Fruit fly (Drosophila melanogaster) whole organism, embryonic: ENCODE results near the gene eIF4E6.
A peak's percentile ranks its signal among the peaks of the same experiment; 100 is the strongest.

Experiments used
- BEAF-32 ChIP-seq: fragments of 200-800 bp; sonication (Bioruptor generic); optimal IDR thresholded peaks from 3 replicates; lab custom pipeline; 2017; ENCODE audit warnings: missing biosample characterization, missing genetic modification characterization, mild to moderate bottlenecking, moderate library complexity, missing genetic modification reagents
- Bgb ChIP-seq: fragments of 200-800 bp; sonication (Bioruptor generic); IDR thresholded peaks from 2 replicates; pipeline ENCODE4 v1.3.6; 2022; ENCODE audit warnings: missing biosample characterization, missing genetic modification characterization; ENCODE audit not compliant: partially characterized antibody
- CG12659 ChIP-seq: fragments of 200-800 bp; sonication (Bioruptor generic); optimal IDR thresholded peaks from 3 replicates; lab custom pipeline; 2017; ENCODE audit warnings: mild to moderate bottlenecking, missing biosample characterization, missing genetic modification reagents, missing genetic modification characterization
- CG13624 ChIP-seq: fragments of 200-800 bp; sonication (Bioruptor generic); optimal IDR thresholded peaks from 2 replicates; lab custom pipeline; 2016; ENCODE audit warnings: missing biosample characterization, missing genetic modification characterization
- CG14860 ChIP-seq: fragments of 200-800 bp; sonication (Bioruptor generic); IDR thresholded peaks from 3 replicates; pipeline ENCODE4 v1.3.6; 2022; ENCODE audit warnings: missing biosample characterization, missing genetic modification characterization; ENCODE audit not compliant: partially characterized antibody
- CG17186 ChIP-seq: fragments of 200-800 bp; sonication (Bioruptor generic); optimal IDR thresholded peaks from 3 replicates; lab custom pipeline; 2017; ENCODE audit warnings: missing biosample characterization, missing genetic modification reagents, missing genetic modification characterization
- CG18011 ChIP-seq: fragments of 200-800 bp; sonication (Bioruptor generic); optimal IDR thresholded peaks from 2 replicates; lab custom pipeline; 2017; ENCODE audit warnings: missing biosample characterization, missing genetic modification characterization, mild to moderate bottlenecking, moderate library complexity, missing genotype
- CG34224 ChIP-seq: fragments of 200-800 bp; sonication (Bioruptor generic); IDR thresholded peaks from 3 replicates; pipeline ENCODE4 v1.3.6; 2022; ENCODE audit warnings: missing biosample characterization, missing genetic modification characterization; ENCODE audit not compliant: partially characterized antibody
- CG4617 ChIP-seq: fragments of 200-800 bp; sonication (Bioruptor generic); optimal IDR thresholded peaks from 3 replicates; lab custom pipeline; 2016; ENCODE audit warnings: missing biosample characterization, missing genetic modification characterization, borderline replicate concordance
- CG4820 ChIP-seq: fragments of 200-800 bp; sonication (Bioruptor generic); optimal IDR thresholded peaks from 3 replicates; lab custom pipeline; 2016; ENCODE audit warnings: missing biosample characterization, missing genetic modification characterization
- CG6254 ChIP-seq: fragments of 200-800 bp; sonication (Bioruptor generic); optimal IDR thresholded peaks from 3 replicates; lab custom pipeline; 2017; ENCODE audit warnings: mild to moderate bottlenecking, missing biosample characterization, missing genetic modification reagents, missing genetic modification characterization
- CG7271 ChIP-seq: fragments of 200-800 bp; sonication (Bioruptor generic); optimal IDR thresholded peaks from 2 replicates; lab custom pipeline; 2018; ENCODE audit warnings: missing biosample characterization, mild to moderate bottlenecking, missing genetic modification characterization, moderate library complexity
- CG8924 ChIP-seq: fragments of 200-800 bp; optimal IDR thresholded peaks from 3 replicates; lab custom pipeline; 2019; ENCODE audit warnings: missing biosample characterization, mild to moderate bottlenecking, missing genetic modification characterization, moderate library complexity
- CG9817 ChIP-seq: fragments of 200-800 bp; sonication (Bioruptor generic); optimal IDR thresholded peaks from 2 replicates; lab custom pipeline; 2018; ENCODE audit warnings: missing biosample characterization, mild to moderate bottlenecking, missing genetic modification characterization, moderate library complexity
- CG9876 ChIP-seq: fragments of 200-800 bp; sonication (Bioruptor generic); optimal IDR thresholded peaks from 2 replicates; lab custom pipeline; 2016; ENCODE audit warnings: missing biosample characterization, missing genetic modification characterization
- CTCF ChIP-seq: fragments of 200-800 bp; sonication (Bioruptor generic); optimal IDR thresholded peaks from 2 replicates; lab custom pipeline; 2017; ENCODE audit warnings: missing biosample characterization, mild to moderate bottlenecking, missing genetic modification characterization, moderate library complexity
- D ChIP-seq, 2 experiments: fragments of 200-800 bp in 1 of 2; fragments of >200 bp in 1 of 2; sonication (Bioruptor generic) in 1 of 2; optimal IDR thresholded peaks; 2 replicates in 1 of 2; 3 replicates in 1 of 2; lab custom pipeline; 2017; ENCODE audit warnings: mild to moderate bottlenecking in 1 of 2, missing biosample characterization in 1 of 2, missing genetic modification characterization in 1 of 2, missing genetic modification reagents in 1 of 2
- Dad ChIP-seq: fragments of 200-800 bp; sonication (Bioruptor generic); optimal IDR thresholded peaks from 3 replicates; lab custom pipeline; 2016; ENCODE audit warnings: missing biosample characterization, missing genetic modification characterization
- Dref ChIP-seq: fragments of 200-800 bp; sonication (Bioruptor generic); IDR thresholded peaks from 2 replicates; pipeline ENCODE4 v1.3.6; 2022; ENCODE audit warnings: missing biosample characterization, missing genetic modification characterization
- Fer2 ChIP-seq: fragments of 200-800 bp; sonication (Bioruptor generic); optimal IDR thresholded peaks from 2 replicates; lab custom pipeline; 2018; ENCODE audit warnings: missing biosample characterization, mild to moderate bottlenecking, missing genetic modification characterization, moderate library complexity
- HLH4C ChIP-seq: fragments of 200-800 bp; sonication (Bioruptor generic); IDR thresholded peaks from 3 replicates; pipeline ENCODE4 v1.3.6; 2022; ENCODE audit warnings: missing biosample characterization, missing genetic modification characterization; ENCODE audit not compliant: partially characterized antibody
- HmgZ ChIP-seq: fragments of 200-800 bp; sonication (Bioruptor generic); optimal IDR thresholded peaks from 2 replicates; lab custom pipeline; 2018; ENCODE audit warnings: missing biosample characterization, mild to moderate bottlenecking, missing genetic modification characterization
- MBD-R2 ChIP-seq: fragments of 200-800 bp; sonication (Bioruptor generic); IDR thresholded peaks from 2 replicates; pipeline ENCODE4 v1.3.6; 2022; ENCODE audit warnings: missing biosample characterization, missing genetic modification characterization
- MESR4 ChIP-seq: fragments of 200-800 bp; sonication (Bioruptor generic); optimal IDR thresholded peaks from 2 replicates; lab custom pipeline; 2018; ENCODE audit warnings: missing biosample characterization, mild to moderate bottlenecking, missing genetic modification characterization, moderate library complexity
- Med ChIP-seq: fragments of 200-800 bp; sonication (Bioruptor generic); peaks from one replicate; lab custom pipeline; 2016; ENCODE audit warnings: missing biosample characterization, missing genetic modification characterization, mild to moderate bottlenecking, inconsistent platforms, moderate library complexity
- Myb ChIP-seq: fragments of 200-800 bp; sonication (Bioruptor generic); optimal IDR thresholded peaks from 2 replicates; lab custom pipeline; 2016; ENCODE audit warnings: missing biosample characterization, missing genetic modification characterization
- Scr ChIP-seq: fragments of 200-800 bp; sonication (Bioruptor generic); IDR thresholded peaks from 2 replicates; pipeline ENCODE4 v1.3.6; 2022; ENCODE audit warnings: missing biosample characterization, missing genetic modification characterization; ENCODE audit not compliant: partially characterized antibody
- Sry-δ ChIP-seq: fragments of 200-800 bp; sonication (Bioruptor generic); optimal IDR thresholded peaks from 2 replicates; lab custom pipeline; 2016; ENCODE audit warnings: missing biosample characterization, missing genetic modification characterization
- Stat92E ChIP-seq, 3 experiments: fragments of >200 bp in 2 of 3; fragments of 200-800 bp in 1 of 3; sonication (Bioruptor generic) in 1 of 3; optimal IDR thresholded peaks; 2 replicates each; lab custom pipeline; 2017 to 2019; ENCODE audit warnings: missing biosample characterization in 3 of 3, missing genetic modification characterization in 3 of 3, mild to moderate bottlenecking in 1 of 3, moderate library complexity in 1 of 3
- bbx ChIP-seq: fragments of 200-800 bp; sonication (Bioruptor generic); IDR thresholded peaks from 2 replicates; pipeline ENCODE4 v1.3.6; 2022; ENCODE audit warnings: missing biosample characterization, missing genetic modification characterization; ENCODE audit not compliant: partially characterized antibody
- chinmo ChIP-seq: fragments of 200-800 bp; sonication (Bioruptor generic); IDR thresholded peaks from 4 replicates; pipeline ENCODE4 v1.3.6; 2022; ENCODE audit warnings: missing biosample characterization, missing genetic modification characterization; ENCODE audit not compliant: partially characterized antibody
- chn ChIP-seq: fragments of 200-800 bp; sonication (Bioruptor generic); optimal IDR thresholded peaks from 2 replicates; lab custom pipeline; 2016; ENCODE audit warnings: missing biosample characterization, missing genetic modification characterization
- exex ChIP-seq: fragments of 200-800 bp; sonication (Bioruptor generic); optimal IDR thresholded peaks from 4 replicates; lab custom pipeline; 2018; ENCODE audit warnings: missing biosample characterization, mild to moderate bottlenecking, missing genetic modification characterization, moderate library complexity
- fru ChIP-seq: fragments of >200 bp; optimal IDR thresholded peaks from 2 replicates; lab custom pipeline; 2017
- ham ChIP-seq: fragments of 200-800 bp; sonication (Bioruptor generic); IDR thresholded peaks from 2 replicates; pipeline ENCODE4 v1.3.6; 2022; ENCODE audit warnings: missing biosample characterization, missing genetic modification characterization
- insv ChIP-seq, 2 experiments: fragments of 200-800 bp; sonication (Bioruptor generic); optimal IDR thresholded peaks; 3 replicates each; lab custom pipeline; 2016 to 2018; ENCODE audit warnings: missing biosample characterization in 2 of 2, missing genetic modification characterization in 2 of 2
- inv ChIP-seq: fragments of 200-800 bp; sonication (Bioruptor generic); IDR thresholded peaks from 2 replicates; pipeline ENCODE4 v1.3.6; 2022; ENCODE audit warnings: missing biosample characterization, missing genetic modification characterization; ENCODE audit not compliant: partially characterized antibody
- jing ChIP-seq: fragments of 200-800 bp; sonication (Bioruptor generic); optimal IDR thresholded peaks from 2 replicates; lab custom pipeline; 2018; ENCODE audit warnings: missing biosample characterization, mild to moderate bottlenecking, missing genetic modification characterization
- knrl ChIP-seq: fragments of 200-800 bp; sonication (Bioruptor generic); IDR thresholded peaks from 3 replicates; pipeline ENCODE4 v1.3.6; 2022; ENCODE audit warnings: missing biosample characterization, missing genetic modification characterization; ENCODE audit not compliant: partially characterized antibody
- nerfin-2 ChIP-seq: fragments of 200-800 bp; sonication (Bioruptor generic); IDR thresholded peaks from 2 replicates; pipeline ENCODE4 v1.3.6; 2022; ENCODE audit warnings: missing biosample characterization, missing genetic modification characterization; ENCODE audit not compliant: partially characterized antibody
- org-1 ChIP-seq: fragments of 200-800 bp; sonication (Bioruptor generic); optimal IDR thresholded peaks from 2 replicates; lab custom pipeline; 2017; ENCODE audit warnings: missing biosample characterization, missing genetic modification characterization
- p53 ChIP-seq: fragments of 200-800 bp; sonication (Bioruptor generic); optimal IDR thresholded peaks from 2 replicates; lab custom pipeline; 2016; ENCODE audit warnings: missing biosample characterization, missing genetic modification characterization
- rib ChIP-seq: fragments of 200-800 bp; sonication (Bioruptor generic); IDR thresholded peaks from 2 replicates; pipeline ENCODE4 v1.3.6; 2022; ENCODE audit warnings: missing biosample characterization, missing genetic modification characterization
- sna ChIP-seq: fragments of 200-800 bp; sonication (Bioruptor generic); IDR thresholded peaks from 2 replicates; pipeline ENCODE4 v1.3.6; 2022; ENCODE audit warnings: missing biosample characterization, missing genetic modification characterization; ENCODE audit not compliant: partially characterized antibody
- tgo ChIP-seq: fragments of 200-800 bp; sonication (Bioruptor generic); IDR thresholded peaks from 3 replicates; pipeline ENCODE4 v1.3.6; 2022; ENCODE audit warnings: missing biosample characterization, missing genetic modification characterization
- tna ChIP-seq: fragments of 200-800 bp; sonication (Bioruptor generic); IDR thresholded peaks from 2 replicates; pipeline ENCODE4 v1.3.6; 2022; ENCODE audit warnings: missing biosample characterization, missing genetic modification characterization; ENCODE audit not compliant: partially characterized antibody
- trem ChIP-seq: fragments of 200-800 bp; optimal IDR thresholded peaks from 3 replicates; lab custom pipeline; 2019; ENCODE audit warnings: missing biosample characterization, mild to moderate bottlenecking, missing genetic modification characterization, moderate library complexity
- unc-4 ChIP-seq: fragments of 200-800 bp; sonication (Bioruptor generic); IDR thresholded peaks from 2 replicates; pipeline ENCODE4 v1.3.6; 2022; ENCODE audit warnings: missing biosample characterization, missing genetic modification characterization; ENCODE audit not compliant: partially characterized antibody
- vnd ChIP-seq: fragments of 200-800 bp; sonication (Bioruptor generic); IDR thresholded peaks from 3 replicates; pipeline ENCODE4 v1.3.6; 2022; ENCODE audit warnings: missing biosample characterization, missing genetic modification characterization; ENCODE audit not compliant: partially characterized antibody

The eIF4E6 gene

DNA sequence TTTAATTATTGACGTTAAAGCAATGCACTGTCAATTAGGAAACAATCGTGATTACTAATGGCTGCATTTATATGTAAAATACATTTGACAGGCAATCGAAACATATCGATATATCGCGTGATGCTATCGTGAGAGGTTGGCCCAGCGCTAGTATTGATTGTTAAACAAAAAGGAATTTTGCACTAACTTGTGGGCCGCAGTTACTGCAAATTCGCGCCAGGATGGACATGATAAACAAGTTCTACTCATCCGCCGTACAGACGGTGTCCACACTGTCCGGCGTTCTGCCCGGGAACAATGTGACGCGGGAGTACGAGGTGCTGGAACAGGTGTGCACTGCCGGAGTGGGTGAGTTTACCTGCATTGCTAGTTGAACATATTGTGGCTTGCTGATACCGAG, at the start of gene eIF4E6, which contains the start of gene CG1951:
Gene eIF4E6, minus strand, starts transcription at position 53 of the 400 bp plus-strand sequence.
Gene CG1951, plus strand, starts transcription at position 115 of the 400 bp plus-strand sequence.
- TF ChIP-seq vnd (GFP tag; lab: Robert Waterston, UW) (peak; percentile 93), MESR4 (GFP tag; lab: Kevin White, UChicago) (peak; percentile 90), org-1 (no peak), Dad (no peak), jing (GFP tag; lab: Kevin White, UChicago) (no peak), inv (GFP tag; lab: Robert Waterston, UW) (peak; percentile 93), nerfin-2 (GFP tag; lab: Robert Waterston, UW) (peak; percentile 93), D (optimal IDR thresholded peaks at IDR 0.05; lab: Kevin White, UChicago) (peak; percentile 32), D (GFP tag; optimal IDR thresholded peaks at IDR 0.05; lab: Kevin White, UChicago) (no peak), CTCF (GFP tag; lab: Kevin White, UChicago) (peak; percentile 32), MBD-R2 (GFP tag; lab: Robert Waterston, UW) (peak; percentile 92), exex (tag; lab: Kevin White, UChicago) (peak; percentile 15), Bgb (GFP tag; lab: Robert Waterston, UW) (peak; percentile 98), fru (no peak), Stat92E (GFP tag; optimal IDR thresholded peaks at IDR 0.05; lab: Kevin White, UChicago) (no peak), HLH4C (peak; percentile 93), CG8924 (tag; lab: Kevin White, UChicago) (peak; percentile 58), trem (tag; lab: Kevin White, UChicago) (peak; percentile 47), CG18011 (GFP tag; lab: Kevin White, UChicago) (no peak), Fer2 (tag; lab: Kevin White, UChicago) (no peak), bbx (peak; percentile 98), Dref (GFP tag; lab: Robert Waterston, UW) (peak; percentile 89), insv (GFP tag; optimal IDR thresholded peaks at IDR 0.05; lab: Kevin White, UChicago) (peak in 1 of 2 experiments; percentile 12), sna (GFP tag; lab: Robert Waterston, UW) (peak; percentile 96), knrl (peak; percentile 95), Scr (GFP tag; lab: Robert Waterston, UW) (peak; percentile 95), tgo (GFP tag; lab: Robert Waterston, UW) (no peak), CG34224 (GFP tag; lab: Robert Waterston, UW) (peak; percentile 96), rib (GFP tag; lab: Robert Waterston, UW) (no peak), chinmo (GFP tag; lab: Robert Waterston, UW) (peak; percentile 95), CG9817 (tag; lab: Kevin White, UChicago) (no peak), CG6254 (GFP tag; lab: Kevin White, UChicago) (no peak), tna (peak; percentile 93), p53 (no peak), CG4617 (GFP tag; lab: Kevin White, UChicago) (peak; percentile 90), unc-4 (GFP tag; lab: Robert Waterston, UW) (peak; percentile 94), chn (GFP tag; lab: Kevin White, UChicago) (peak; percentile 7), Med (GFP tag; lab: Kevin White, UChicago) (peak; percentile 86), CG13624 (GFP tag; lab: Kevin White, UChicago) (peak; percentile 0), CG17186 (peak; percentile 9), ham (GFP tag; lab: Robert Waterston, UW) (no peak), CG14860 (GFP tag; lab: Robert Waterston, UW) (peak; percentile 95), CG9876 (GFP tag; lab: Kevin White, UChicago) (no peak), CG12659 (peak; percentile 59), Myb (peak; percentile 47), Sry-δ (GFP tag; lab: Kevin White, UChicago) (peak; percentile 94), HmgZ (tag; lab: Kevin White, UChicago) (peak; percentile 27), CG4820 (GFP tag; lab: Kevin White, UChicago) (no peak), BEAF-32 (GFP tag; lab: Kevin White, UChicago) (peak; percentile 92), CG7271 (tag; lab: Kevin White, UChicago) (no peak)
